Fruit fly (Drosophila melanogaster) whole organism, embryonic: ENCODE measurements around the gene CG6726.

Source experiments
- Atf6 ChIP-seq: fragments of 200-800 bp; sonication (Bioruptor generic); IDR thresholded peaks from 2 replicates; pipeline ENCODE4 v1.3.6; 2022; ENCODE audit warnings: missing biosample characterization, missing genetic modification characterization
- B-H2 ChIP-seq: fragments of 200-800 bp; sonication (Bioruptor generic); optimal IDR thresholded peaks from 2 replicates; lab custom pipeline; 2018; ENCODE audit warnings: missing biosample characterization, mild to moderate bottlenecking, missing genetic modification characterization
- CG10543 ChIP-seq: fragments of 200-800 bp; sonication (Bioruptor generic); optimal IDR thresholded peaks from 3 replicates; lab custom pipeline; 2017; ENCODE audit warnings: missing biosample characterization, mild to moderate bottlenecking, missing genetic modification characterization, moderate library complexity
- CG10654 ChIP-seq: fragments of 200-800 bp; sonication (Bioruptor generic); optimal IDR thresholded peaks from 2 replicates; lab custom pipeline; 2016; ENCODE audit warnings: missing biosample characterization, missing genetic modification characterization
- CG12219 ChIP-seq: fragments of 200-800 bp; sonication (Bioruptor generic); optimal IDR thresholded peaks from 3 replicates; lab custom pipeline; 2018; ENCODE audit warnings: missing biosample characterization, mild to moderate bottlenecking, missing genetic modification characterization
- CG13296 ChIP-seq: fragments of 200-800 bp; sonication (Bioruptor generic); optimal IDR thresholded peaks from 3 replicates; lab custom pipeline; 2018; ENCODE audit warnings: missing biosample characterization, mild to moderate bottlenecking, missing genetic modification characterization
- CG13894 ChIP-seq: fragments of 200-800 bp; sonication (Bioruptor generic); optimal IDR thresholded peaks from 3 replicates; lab custom pipeline; 2018; ENCODE audit warnings: missing biosample characterization, mild to moderate bottlenecking, missing genetic modification characterization, moderate library complexity
- CG15269 ChIP-seq: fragments of 200-800 bp; sonication (Bioruptor generic); optimal IDR thresholded peaks from 2 replicates; lab custom pipeline; 2018; ENCODE audit warnings: missing biosample characterization, mild to moderate bottlenecking, missing genetic modification characterization, moderate library complexity
- CG15514 ChIP-seq: fragments of 200-800 bp; sonication (Bioruptor generic); optimal IDR thresholded peaks from 3 replicates; lab custom pipeline; 2017; ENCODE audit warnings: missing biosample characterization, missing genetic modification characterization, mild to moderate bottlenecking, moderate library complexity, missing genetic modification reagents
- CG17385 ChIP-seq: fragments of 200-800 bp; sonication (Bioruptor generic); optimal IDR thresholded peaks from 3 replicates; lab custom pipeline; 2018; ENCODE audit warnings: missing biosample characterization, mild to moderate bottlenecking, missing genetic modification characterization
- CG17912 ChIP-seq: fragments of 200-800 bp; sonication (Bioruptor generic); optimal IDR thresholded peaks from 2 replicates; lab custom pipeline; 2018; ENCODE audit warnings: missing biosample characterization, mild to moderate bottlenecking, missing genetic modification characterization
- CG31224 ChIP-seq: fragments of 200-800 bp; sonication (Bioruptor generic); IDR thresholded peaks from 2 replicates; pipeline ENCODE4 v1.3.6; 2022; ENCODE audit warnings: missing biosample characterization, missing genetic modification characterization
- CG34376 ChIP-seq: fragments of 200-800 bp; sonication (Bioruptor generic); optimal IDR thresholded peaks from 2 replicates; lab custom pipeline; 2018; ENCODE audit warnings: missing biosample characterization, mild to moderate bottlenecking, missing genetic modification characterization
- CG4360 ChIP-seq: fragments of 200-800 bp; sonication (Bioruptor generic); IDR thresholded peaks from 2 replicates; pipeline ENCODE4 v1.3.6; 2022; ENCODE audit warnings: missing biosample characterization, missing genetic modification characterization
- CG6683 ChIP-seq: fragments of 200-800 bp; sonication (Bioruptor generic); optimal IDR thresholded peaks from 2 replicates; lab custom pipeline; 2017; ENCODE audit warnings: missing biosample characterization, mild to moderate bottlenecking, missing genetic modification characterization, missing genetic modification reagents
- CG6854 ChIP-seq: fragments of 200-800 bp; sonication (Bioruptor generic); optimal IDR thresholded peaks from 3 replicates; lab custom pipeline; 2017; ENCODE audit warnings: missing biosample characterization, mild to moderate bottlenecking, missing genetic modification characterization
- CG8281 ChIP-seq: fragments of 200-800 bp; sonication (Bioruptor generic); optimal IDR thresholded peaks from 2 replicates; lab custom pipeline; 2018; ENCODE audit warnings: missing biosample characterization, mild to moderate bottlenecking, missing genetic modification characterization, moderate library complexity
- CG8944 ChIP-seq: fragments of 200-800 bp; sonication (Bioruptor generic); optimal IDR thresholded peaks from 3 replicates; lab custom pipeline; 2016; ENCODE audit warnings: missing biosample characterization, missing genetic modification characterization
- CrebB ChIP-seq: fragments of 200-800 bp; sonication (Bioruptor generic); optimal IDR thresholded peaks from 3 replicates; lab custom pipeline; 2018; ENCODE audit warnings: missing biosample characterization, mild to moderate bottlenecking, missing genetic modification characterization
- D19B ChIP-seq: fragments of 200-800 bp; sonication (Bioruptor generic); optimal IDR thresholded peaks from 2 replicates; lab custom pipeline; 2017; ENCODE audit warnings: missing biosample characterization, mild to moderate bottlenecking, missing genetic modification characterization
- Fer2 ChIP-seq: fragments of 200-800 bp; sonication (Bioruptor generic); optimal IDR thresholded peaks from 2 replicates; lab custom pipeline; 2018; ENCODE audit warnings: missing biosample characterization, mild to moderate bottlenecking, missing genetic modification characterization, moderate library complexity
- HHEX ChIP-seq: fragments of 200-800 bp; sonication (Bioruptor generic); optimal IDR thresholded peaks from 3 replicates; lab custom pipeline; 2017; ENCODE audit warnings: missing biosample characterization, mild to moderate bottlenecking, missing genetic modification characterization, missing genetic modification reagents
- Hand ChIP-seq: fragments of 200-800 bp; sonication (Bioruptor generic); optimal IDR thresholded peaks from 2 replicates; lab custom pipeline; 2017; ENCODE audit warnings: mild to moderate bottlenecking, missing biosample characterization, missing genetic modification reagents, missing genetic modification characterization
- Hey ChIP-seq: fragments of 200-800 bp; sonication (Bioruptor generic); optimal IDR thresholded peaks from 3 replicates; lab custom pipeline; 2018; ENCODE audit warnings: missing biosample characterization, mild to moderate bottlenecking, missing genetic modification characterization
- Hr39 ChIP-seq: fragments of >200 bp; optimal IDR thresholded peaks from 2 replicates; lab custom pipeline; 2017
- Hr78 ChIP-seq, 2 experiments: fragments of 200-800 bp in 1 of 2; fragments of >200 bp in 1 of 2; sonication (Bioruptor generic) in 1 of 2; optimal IDR thresholded peaks; 2 replicates each; lab custom pipeline; 2017 to 2019; ENCODE audit warnings: missing biosample characterization in 2 of 2, missing genetic modification characterization in 2 of 2, mild to moderate bottlenecking in 1 of 2, moderate library complexity in 1 of 2
- Med ChIP-seq: fragments of 200-800 bp; sonication (Bioruptor generic); peaks from one replicate; lab custom pipeline; 2016; ENCODE audit warnings: missing biosample characterization, missing genetic modification characterization, mild to moderate bottlenecking, inconsistent platforms, moderate library complexity
- NC2α ChIP-seq: fragments of 200-800 bp; sonication (Bioruptor generic); optimal IDR thresholded peaks from 2 replicates; lab custom pipeline; 2016; ENCODE audit warnings: missing biosample characterization, missing genetic modification characterization
- PHDP ChIP-seq: fragments of 200-800 bp; sonication (Bioruptor generic); optimal IDR thresholded peaks from 3 replicates; lab custom pipeline; 2018; ENCODE audit warnings: missing biosample characterization, mild to moderate bottlenecking, missing genetic modification characterization, moderate library complexity
- Vsx1 ChIP-seq: fragments of 200-800 bp; sonication (Bioruptor generic); optimal IDR thresholded peaks from 2 replicates; lab custom pipeline; 2017; ENCODE audit warnings: missing biosample characterization, mild to moderate bottlenecking, missing genetic modification characterization, missing genetic modification reagents
- bcd ChIP-seq: fragments of 200-800 bp; sonication (Bioruptor generic); optimal IDR thresholded peaks from 2 replicates; lab custom pipeline; 2017; ENCODE audit warnings: missing biosample characterization, mild to moderate bottlenecking, missing genetic modification characterization
- cg ChIP-seq: fragments of 200-800 bp; sonication (Bioruptor generic); optimal IDR thresholded peaks from 3 replicates; lab custom pipeline; 2019; ENCODE audit warnings: missing biosample characterization, mild to moderate bottlenecking, missing genetic modification characterization, moderate library complexity
- chinmo ChIP-seq: fragments of 200-800 bp; sonication (Bioruptor generic); IDR thresholded peaks from 4 replicates; pipeline ENCODE4 v1.3.6; 2022; ENCODE audit warnings: missing biosample characterization, missing genetic modification characterization; ENCODE audit not compliant: partially characterized antibody
- crp ChIP-seq, 2 experiments: fragments of 200-800 bp; sonication (Bioruptor generic); optimal IDR thresholded peaks; 2 replicates in 1 of 2; 3 replicates in 1 of 2; lab custom pipeline; 2017; ENCODE audit warnings: missing biosample characterization in 2 of 2, missing genetic modification characterization in 2 of 2, mild to moderate bottlenecking in 1 of 2, moderate library complexity in 1 of 2
- exex ChIP-seq: fragments of 200-800 bp; sonication (Bioruptor generic); optimal IDR thresholded peaks from 4 replicates; lab custom pipeline; 2018; ENCODE audit warnings: missing biosample characterization, mild to moderate bottlenecking, missing genetic modification characterization, moderate library complexity
- gem ChIP-seq: fragments of 200-800 bp; sonication (Bioruptor generic); optimal IDR thresholded peaks from 2 replicates; lab custom pipeline; 2019; ENCODE audit warnings: missing biosample characterization, mild to moderate bottlenecking, missing genetic modification characterization, moderate library complexity
- grau ChIP-seq: fragments of 200-800 bp; optimal IDR thresholded peaks from 3 replicates; lab custom pipeline; 2019; ENCODE audit warnings: missing biosample characterization, mild to moderate bottlenecking, missing genetic modification characterization, moderate library complexity
- lab ChIP-seq: fragments of 200-800 bp; sonication (Bioruptor generic); optimal IDR thresholded peaks from 3 replicates; lab custom pipeline; 2017; ENCODE audit warnings: missing biosample characterization, missing genetic modification characterization, mild to moderate bottlenecking, moderate library complexity, missing genetic modification reagents
- mam ChIP-seq: fragments of 200-800 bp; sonication (Bioruptor generic); optimal IDR thresholded peaks from 3 replicates; lab custom pipeline; 2016; ENCODE audit warnings: missing biosample characterization, missing genetic modification characterization
- mirr ChIP-seq: fragments of 200-800 bp; sonication (Bioruptor generic); optimal IDR thresholded peaks from 3 replicates; lab custom pipeline; 2018; ENCODE audit warnings: missing biosample characterization, mild to moderate bottlenecking, missing genetic modification characterization
- pb ChIP-seq: fragments of 200-800 bp; sonication (Bioruptor generic); optimal IDR thresholded peaks from 3 replicates; lab custom pipeline; 2016; ENCODE audit warnings: missing biosample characterization, missing genetic modification characterization
- psq ChIP-seq: fragments of 200-800 bp; sonication (Bioruptor generic); optimal IDR thresholded peaks from 2 replicates; lab custom pipeline; 2017; ENCODE audit warnings: missing biosample characterization, missing genetic modification characterization
- schlank ChIP-seq: fragments of 200-800 bp; sonication (Bioruptor generic); optimal IDR thresholded peaks from 2 replicates; lab custom pipeline; 2018; ENCODE audit warnings: missing biosample characterization, mild to moderate bottlenecking, missing genetic modification characterization
- sd ChIP-seq: fragments of 200-800 bp; sonication (Bioruptor generic); optimal IDR thresholded peaks from 3 replicates; lab custom pipeline; 2018; ENCODE audit warnings: missing biosample characterization, mild to moderate bottlenecking, missing genetic modification characterization, moderate library complexity
- sqz ChIP-seq: fragments of 200-800 bp; sonication (Bioruptor generic); optimal IDR thresholded peaks from 3 replicates; lab custom pipeline; 2018; ENCODE audit warnings: missing biosample characterization, mild to moderate bottlenecking, missing genetic modification characterization
- stwl ChIP-seq: fragments of 200-800 bp; sonication (Bioruptor generic); optimal IDR thresholded peaks from 3 replicates; lab custom pipeline; 2018; ENCODE audit warnings: missing biosample characterization, mild to moderate bottlenecking, missing genetic modification characterization, moderate library complexity
- sug ChIP-seq: fragments of 200-800 bp; optimal IDR thresholded peaks from 2 replicates; lab custom pipeline; 2019; ENCODE audit warnings: missing biosample characterization, mild to moderate bottlenecking, missing genetic modification characterization, moderate library complexity
- unpg ChIP-seq: fragments of 200-800 bp; sonication (Bioruptor generic); optimal IDR thresholded peaks from 3 replicates; lab custom pipeline; 2018; ENCODE audit warnings: missing biosample characterization, mild to moderate bottlenecking, missing genetic modification characterization, moderate library complexity

CG6726 gene

DNA sequence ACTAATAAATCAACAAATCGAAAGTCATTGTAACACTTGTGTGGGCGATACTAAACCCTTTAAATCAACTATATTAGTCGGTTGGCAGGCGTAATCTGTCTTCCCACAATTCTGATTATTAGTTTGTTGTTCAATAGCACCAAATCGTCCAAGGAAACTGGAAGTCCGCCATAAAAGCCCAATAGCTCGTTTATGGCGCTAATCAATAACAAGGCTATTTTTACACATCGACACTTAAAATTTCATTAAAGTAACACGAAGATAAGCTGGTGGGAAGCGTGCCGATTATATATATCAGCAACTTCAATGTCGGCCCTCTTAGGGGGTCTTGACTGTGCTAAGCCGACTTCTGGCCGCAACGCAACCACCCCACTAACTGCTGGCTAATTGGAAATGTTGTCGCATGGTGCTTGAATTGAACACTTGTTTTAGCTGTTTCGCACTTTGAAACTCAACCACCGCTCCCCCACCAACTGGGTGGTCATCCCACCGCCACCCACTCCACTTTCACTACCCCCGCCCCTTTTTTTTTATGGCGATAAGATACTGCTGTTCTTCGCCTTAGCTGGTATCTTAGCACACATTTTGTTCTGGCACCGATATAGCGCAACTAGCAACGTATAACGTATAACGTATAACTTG is 47.6 kb downstream of the CG6726 start:
- no peak for TF ChIP-seq NC2α (GFP tag; lab: Kevin White, UChicago)
- peak; percentile 9 for TF ChIP-seq CrebB (tag; lab: Kevin White, UChicago)
- TF ChIP-seq unpg (GFP tag; lab: Kevin White, UChicago) = peak; percentile 15
- TF ChIP-seq CG15269 = peak; percentile 42
- no peak for TF ChIP-seq gem (tag; lab: Kevin White, UChicago)
- TF ChIP-seq CG34376 (GFP tag; lab: Kevin White, UChicago) = peak; percentile 81
- no peak for TF ChIP-seq CG31224 (GFP tag; lab: Robert Waterston, UW)
- peak; percentile 71 for TF ChIP-seq mirr (GFP tag; lab: Kevin White, UChicago)
- peak; percentile 43 for TF ChIP-seq PHDP (tag; lab: Kevin White, UChicago)
- TF ChIP-seq schlank (tag; lab: Kevin White, UChicago) = no peak
- no peak for TF ChIP-seq CG6683 (GFP tag; lab: Kevin White, UChicago)
- TF ChIP-seq Hr78 (GFP tag; optimal IDR thresholded peaks at IDR 0.05; lab: Kevin White, UChicago) = no peak
- peak; percentile 18 for TF ChIP-seq CG17385 (GFP tag; lab: Kevin White, UChicago)
- TF ChIP-seq stwl (tag; lab: Kevin White, UChicago) = no peak
- no peak for TF ChIP-seq Hr39 (lab: Kevin White, UChicago)
- no peak for TF ChIP-seq Atf6 (GFP tag; lab: Robert Waterston, UW)
- TF ChIP-seq psq (GFP tag; lab: Kevin White, UChicago) = no peak
- TF ChIP-seq CG6854 (GFP tag; lab: Kevin White, UChicago) = peak; percentile 21
- peak; percentile 38 for TF ChIP-seq grau
- no peak for TF ChIP-seq CG8944
- peak; percentile 25 for TF ChIP-seq CG15514
- TF ChIP-seq HHEX = peak; percentile 17
- TF ChIP-seq Med = peak; percentile 24
- no peak for TF ChIP-seq cg
- TF ChIP-seq CG17912 = no peak
- no peak for TF ChIP-seq pb (GFP tag; lab: Kevin White, UChicago)
- 0 out of 4 replicates have a peak, but pooled peaks have one; percentile 8 for TF ChIP-seq chinmo (GFP tag; lab: Robert Waterston, UW)
- peak; percentile 93 for TF ChIP-seq sug
- TF ChIP-seq exex = peak; percentile 98
- peak; percentile 80 for TF ChIP-seq Hey (tag; lab: Kevin White, UChicago)
- peak; percentile 2 for TF ChIP-seq CG12219 (GFP tag; lab: Kevin White, UChicago)
- TF ChIP-seq Fer2 (tag; lab: Kevin White, UChicago) = no peak
- peak; percentile 48 for TF ChIP-seq sd (tag; lab: Kevin White, UChicago)
- TF ChIP-seq mam (GFP tag; lab: Kevin White, UChicago) = no peak
- TF ChIP-seq Hand (GFP tag; lab: Kevin White, UChicago) = peak; percentile 5
- TF ChIP-seq CG13296 (GFP tag; lab: Kevin White, UChicago) = peak; percentile 52
- no peak for TF ChIP-seq CG10654 (GFP tag; lab: Kevin White, UChicago)
- no peak for TF ChIP-seq crp (GFP tag; optimal IDR thresholded peaks at IDR 0.05; lab: Kevin White, UChicago)
- peak; percentile 49 for TF ChIP-seq CG10543 (GFP tag; lab: Kevin White, UChicago)
- TF ChIP-seq Vsx1 (GFP tag; lab: Kevin White, UChicago) = peak; percentile 83
- TF ChIP-seq CG4360 (GFP tag; lab: Robert Waterston, UW) = no peak
- no peak for TF ChIP-seq sqz (GFP tag; lab: Kevin White, UChicago)
- TF ChIP-seq CG13894 (tag; lab: Kevin White, UChicago) = peak; percentile 45
- TF ChIP-seq D19B = no peak
- no peak for TF ChIP-seq lab (GFP tag; lab: Kevin White, UChicago)
- peak; percentile 12 for TF ChIP-seq CG8281 (tag; lab: Kevin White, UChicago)
- TF ChIP-seq bcd = no peak
- peak; percentile 11 for TF ChIP-seq B-H2 (GFP tag; lab: Kevin White, UChicago)
